Fruit fly (Drosophila melanogaster) whole organism, wandering third instar larva: ENCODE results near the gene CG31789.

ENCODE experiments used
- Abd-B ChIP-seq: fragments of >200 bp; optimal IDR thresholded peaks from 2 replicates; lab custom pipeline; 2017; ENCODE audit warnings: missing biosample characterization, missing genetic modification characterization
- CG32264 ChIP-seq: fragments of 200-800 bp; sonication (Bioruptor generic); optimal IDR thresholded peaks from 2 replicates; lab custom pipeline; 2016; ENCODE audit warnings: missing biosample characterization, missing genetic modification characterization
- CG9705 ChIP-seq: fragments of 200-800 bp; sonication (Bioruptor generic); optimal IDR thresholded peaks from 2 replicates; lab custom pipeline; 2018; ENCODE audit warnings: missing biosample characterization, mild to moderate bottlenecking, missing genetic modification characterization
- CrebA ChIP-seq: fragments of 200-800 bp; sonication (Bioruptor generic); optimal IDR thresholded peaks from 2 replicates; lab custom pipeline; 2016; ENCODE audit warnings: missing biosample characterization, mild to moderate bottlenecking, missing genetic modification characterization, borderline replicate concordance
- Dfd ChIP-seq: fragments of >200 bp; optimal IDR thresholded peaks from 2 replicates; lab custom pipeline; 2017; ENCODE audit warnings: missing biosample characterization, missing genetic modification characterization
- Dif ChIP-seq: fragments of 200-275, 200-300 bp; sonication (Bioruptor generic); optimal IDR thresholded peaks from 2 replicates; lab custom pipeline; 2018; ENCODE audit warnings: missing biosample characterization, missing genetic modification characterization; ENCODE audit not compliant: partially characterized antibody
- GATAd ChIP-seq: sonication (Bioruptor generic); optimal IDR thresholded peaks from 2 replicates; lab custom pipeline; 2016; ENCODE audit warnings: missing biosample characterization, missing genetic modification characterization
- HLH106 ChIP-seq: fragments of 200-800 bp; optimal IDR thresholded peaks from 3 replicates; lab custom pipeline; 2019; ENCODE audit warnings: missing biosample characterization, mild to moderate bottlenecking, missing genetic modification characterization, moderate library complexity
- Hnf4 ChIP-seq: fragments of 200-800 bp; sonication (Bioruptor generic); optimal IDR thresholded peaks from 2 replicates; lab custom pipeline; 2016; ENCODE audit warnings: missing biosample characterization, mild to moderate bottlenecking, missing genetic modification characterization
- Hr78 ChIP-seq: fragments of >200 bp; optimal IDR thresholded peaks from 2 replicates; lab custom pipeline; 2017; ENCODE audit warnings: missing biosample characterization, missing genetic modification characterization
- Hr83 ChIP-seq: fragments of 200-300 bp; sonication (Bioruptor generic); optimal IDR thresholded peaks from 2 replicates; lab custom pipeline; 2016; ENCODE audit warnings: missing biosample characterization, mild to moderate bottlenecking, missing genetic modification characterization, moderate library complexity; ENCODE audit not compliant: poor library complexity, severe bottlenecking
- Jra ChIP-seq: sonication (Bioruptor generic); optimal IDR thresholded peaks from 2 replicates; lab custom pipeline; 2016; ENCODE audit warnings: missing biosample characterization, missing genetic modification characterization
- Mio ChIP-seq: sonication (Bioruptor generic); optimal IDR thresholded peaks from 2 replicates; lab custom pipeline; 2016; ENCODE audit warnings: missing biosample characterization, missing genetic modification characterization
- Myc ChIP-seq: fragments of >200 bp; optimal IDR thresholded peaks from 2 replicates; lab custom pipeline; 2017
- N ChIP-seq: fragments of >200 bp; optimal IDR thresholded peaks from 2 replicates; lab custom pipeline; 2018; ENCODE audit warnings: missing biosample characterization, missing external identifiers, missing genetic modification characterization
- OdsH ChIP-seq: fragments of 200-800 bp; sonication (Bioruptor generic); optimal IDR thresholded peaks from 2 replicates; lab custom pipeline; 2016; ENCODE audit warnings: missing biosample characterization, mild to moderate bottlenecking, missing genetic modification characterization
- Rel ChIP-seq, 2 experiments: fragments of 200-800 bp; sonication (Bioruptor generic) in 1 of 2; optimal IDR thresholded peaks; 2 replicates in 1 of 2; 3 replicates in 1 of 2; lab custom pipeline; 2016 to 2019; ENCODE audit warnings: mild to moderate bottlenecking in 2 of 2, missing biosample characterization in 2 of 2, missing genetic modification characterization in 2 of 2, moderate library complexity in 1 of 2
- Sp1 ChIP-seq: fragments of 200-800 bp; sonication (Bioruptor generic); optimal IDR thresholded peaks from 3 replicates; lab custom pipeline; 2019; ENCODE audit warnings: missing biosample characterization, mild to moderate bottlenecking, missing genetic modification characterization, moderate library complexity
- Vsx2 ChIP-seq: fragments of 200-300, 225-300 bp; sonication (Bioruptor generic); optimal IDR thresholded peaks from 2 replicates; lab custom pipeline; 2018; ENCODE audit warnings: missing biosample characterization, missing genetic modification characterization; ENCODE audit not compliant: partially characterized antibody
- br ChIP-seq: fragments of 200-800 bp; sonication (Bioruptor generic); optimal IDR thresholded peaks from 2 replicates; lab custom pipeline; 2016; ENCODE audit warnings: missing biosample characterization, missing genetic modification characterization
- brk ChIP-seq: fragments of 200-800 bp; sonication (Bioruptor generic); optimal IDR thresholded peaks from 2 replicates; lab custom pipeline; 2016; ENCODE audit warnings: missing biosample characterization, mild to moderate bottlenecking, missing genetic modification characterization
- dl ChIP-seq, 2 experiments: fragments of 175-275, 200-275 bp in 1 of 2; fragments of 200-275 bp in 1 of 2; sonication (Bioruptor generic); optimal IDR thresholded peaks; lab custom pipeline; 2018; ENCODE audit warnings: mild to moderate bottlenecking in 2 of 2, missing biosample characterization in 2 of 2, missing genetic modification characterization in 2 of 2, moderate library complexity in 2 of 2; ENCODE audit not compliant: partially characterized antibody in 2 of 2, insufficient read depth in 1 of 2
- dmrt93B ChIP-seq: fragments of 200-800 bp; sonication (Bioruptor generic); optimal IDR thresholded peaks from 2 replicates; lab custom pipeline; 2018; ENCODE audit warnings: missing biosample characterization, mild to moderate bottlenecking, missing genetic modification characterization
- dsf ChIP-seq: sonication (Bioruptor generic); optimal IDR thresholded peaks from 2 replicates; lab custom pipeline; 2016; ENCODE audit warnings: missing biosample characterization, missing genetic modification characterization, borderline replicate concordance
- ey ChIP-seq: fragments of 200-800 bp; sonication (Bioruptor generic); optimal IDR thresholded peaks from 2 replicates; lab custom pipeline; 2016; ENCODE audit warnings: missing biosample characterization, missing genetic modification characterization
- foxo ChIP-seq, 2 experiments: fragments of 200-800 bp; sonication (Bioruptor generic); optimal IDR thresholded peaks; 2 replicates in 1 of 2; 3 replicates in 1 of 2; lab custom pipeline; 2016 to 2017; ENCODE audit warnings: missing biosample characterization in 2 of 2, missing genetic modification characterization in 2 of 2
- fru ChIP-seq: fragments of 200-800 bp; sonication (Bioruptor generic); optimal IDR thresholded peaks from 3 replicates; lab custom pipeline; 2016; ENCODE audit warnings: missing biosample characterization, mild to moderate bottlenecking, missing genetic modification characterization
- h ChIP-seq: fragments of 200-800 bp; sonication (Bioruptor generic); optimal IDR thresholded peaks from 3 replicates; lab custom pipeline; 2016; ENCODE audit warnings: missing biosample characterization, mild to moderate bottlenecking, missing genetic modification characterization
- jim ChIP-seq: fragments of 175-275, 200-325 bp; sonication (Bioruptor generic); optimal IDR thresholded peaks from 2 replicates; lab custom pipeline; 2016; ENCODE audit warnings: missing biosample characterization, mild to moderate bottlenecking, missing genetic modification characterization
- lola ChIP-seq: fragments of >200 bp; optimal IDR thresholded peaks from 2 replicates; lab custom pipeline; 2017; ENCODE audit warnings: missing biosample characterization, missing genetic modification characterization
- pan ChIP-seq: fragments of >200 bp; optimal IDR thresholded peaks from 2 replicates; lab custom pipeline; 2017
- psq ChIP-seq: fragments of 200-800 bp; sonication (Bioruptor generic); optimal IDR thresholded peaks from 3 replicates; lab custom pipeline; 2017; ENCODE audit warnings: missing biosample characterization, mild to moderate bottlenecking, missing genetic modification characterization, moderate library complexity
- rgr ChIP-seq: fragments of 200-800 bp; sonication (Bioruptor generic); optimal IDR thresholded peaks from 3 replicates; lab custom pipeline; 2016; ENCODE audit warnings: missing biosample characterization, mild to moderate bottlenecking, missing genetic modification characterization
- sage ChIP-seq: fragments of 200-800 bp; sonication (Bioruptor generic); optimal IDR thresholded peaks from 2 replicates; lab custom pipeline; 2016; ENCODE audit warnings: missing biosample characterization, mild to moderate bottlenecking, missing genetic modification characterization
- sv ChIP-seq: fragments of 200-800 bp; sonication (Bioruptor generic); optimal IDR thresholded peaks from 3 replicates; lab custom pipeline; 2016; ENCODE audit warnings: missing biosample characterization, missing genetic modification characterization
- tai ChIP-seq: sonication (Bioruptor generic); optimal IDR thresholded peaks from 2 replicates; lab custom pipeline; 2016; ENCODE audit warnings: missing biosample characterization, missing genetic modification characterization
- usp ChIP-seq: fragments of >200 bp; optimal IDR thresholded peaks from 2 replicates; lab custom pipeline; 2017; ENCODE audit warnings: missing biosample characterization, missing genetic modification characterization
- woc ChIP-seq: sonication (Bioruptor generic); optimal IDR thresholded peaks from 2 replicates; lab custom pipeline; 2016; ENCODE audit warnings: missing biosample characterization, mild to moderate bottlenecking, missing genetic modification characterization

The CG31789 gene

DNA sequence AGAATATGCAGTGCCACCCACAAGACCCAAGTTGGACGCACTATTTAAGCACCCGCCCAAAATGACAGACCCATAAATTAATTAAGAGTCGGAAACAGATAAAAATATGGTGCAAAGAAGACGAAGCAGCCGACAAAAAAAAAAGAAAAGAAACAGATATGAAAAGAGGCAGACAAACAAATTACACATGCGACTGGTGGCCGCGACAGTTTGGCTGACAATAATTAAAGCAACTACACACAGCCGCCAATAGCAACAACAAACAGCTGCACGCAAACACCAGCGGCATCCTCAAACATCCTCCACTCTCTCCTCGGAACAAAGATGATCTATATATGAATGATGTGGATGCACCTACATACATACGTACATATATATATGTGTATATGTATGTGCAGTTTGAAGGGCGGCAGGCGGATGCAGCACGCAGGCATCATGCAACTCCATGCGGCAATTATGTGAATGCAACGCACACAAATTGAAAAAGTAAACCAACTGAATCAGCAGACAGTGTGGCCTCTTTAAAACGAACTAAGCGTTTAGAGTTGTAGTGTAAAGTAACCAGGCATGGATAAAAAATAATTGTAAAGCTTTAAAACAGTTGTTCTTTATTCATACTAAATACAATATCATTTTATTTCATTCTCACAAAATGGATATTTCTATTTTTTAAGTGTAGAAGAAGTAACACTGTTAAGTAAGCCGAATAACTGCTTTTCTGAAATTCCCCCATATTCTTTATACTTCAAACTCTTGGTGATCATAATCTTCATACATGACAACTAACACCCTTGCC, 42.3 kb downstream of the CG31789 start:
- TF ChIP-seq foxo (GFP tag; optimal IDR thresholded peaks at IDR 0.05; lab: Kevin White, UChicago): peak in 1 of 2 experiments; percentile 59
- TF ChIP-seq rgr: peak; percentile 20
- peak; percentile 47 for TF ChIP-seq OdsH
- no peak for TF ChIP-seq lola (GFP tag; lab: Kevin White, UChicago)
- no peak for TF ChIP-seq dl (GFP tag; optimal IDR thresholded peaks at IDR 0.05; lab: Kevin White, UChicago; ENCODE audit: insufficient read depth in 1 of 2, partially characterized antibody in 2 of 2)
- peak; percentile 10 for TF ChIP-seq woc
- TF ChIP-seq dmrt93B (GFP tag; lab: Kevin White, UChicago): no peak
- TF ChIP-seq GATAd (GFP tag; lab: Kevin White, UChicago): no peak
- peak; percentile 44 for TF ChIP-seq Hnf4 (GFP tag; lab: Kevin White, UChicago)
- peak; percentile 40 for TF ChIP-seq Sp1 (GFP tag; lab: Kevin White, UChicago)
- TF ChIP-seq fru (GFP tag; lab: Kevin White, UChicago): peak; percentile 62
- peak; percentile 20 for TF ChIP-seq ey
- peak; percentile 44 for TF ChIP-seq h (GFP tag; lab: Kevin White, UChicago)
- TF ChIP-seq tai (GFP tag; lab: Kevin White, UChicago): no peak
- no peak for TF ChIP-seq jim (GFP tag; lab: Kevin White, UChicago)
- TF ChIP-seq HLH106: no peak
- no peak for TF ChIP-seq sage (GFP tag; lab: Kevin White, UChicago)
- peak; percentile 58 for TF ChIP-seq psq (GFP tag; lab: Kevin White, UChicago)
- no peak for TF ChIP-seq Jra (GFP tag; lab: Kevin White, UChicago)
- peak; percentile 22 for TF ChIP-seq br (GFP tag; lab: Kevin White, UChicago)
- no peak for TF ChIP-seq brk (GFP tag; lab: Kevin White, UChicago)
- TF ChIP-seq sv (GFP tag; lab: Kevin White, UChicago): no peak

DNA sequence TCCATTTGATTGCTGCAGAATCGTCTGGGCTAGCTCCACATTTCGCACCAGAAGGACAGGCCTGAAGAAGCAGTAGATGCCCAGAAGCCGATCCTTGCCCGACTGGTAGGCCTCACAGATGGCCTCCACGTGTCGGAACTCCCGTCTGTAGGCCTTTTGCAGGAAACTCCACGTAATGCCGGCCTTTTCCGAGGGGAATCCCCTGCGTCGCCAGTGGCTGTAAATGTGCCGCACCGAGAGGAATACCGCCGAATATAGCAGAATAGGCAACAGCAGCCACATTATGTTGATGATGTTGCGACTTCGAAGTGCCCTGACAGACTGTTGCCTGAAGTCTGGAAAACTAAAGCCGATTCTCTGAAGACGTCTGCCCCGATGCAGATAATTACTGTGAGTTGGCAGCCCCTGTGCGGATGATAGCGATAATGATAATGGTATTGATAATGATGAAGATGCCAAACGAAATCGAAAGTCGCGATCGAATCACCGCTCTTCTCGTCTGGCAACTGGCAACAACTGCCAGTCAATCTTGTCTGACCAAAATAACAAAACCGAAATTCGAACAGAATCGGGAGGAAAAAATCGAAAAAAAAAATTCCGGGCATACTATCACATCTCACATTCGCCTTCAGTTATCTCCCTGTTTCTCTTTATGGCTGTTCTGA, 47.1 kb downstream of the CG31789 start, which contains the start of gene Cyp310a1:
Gene Cyp310a1 (minus strand): TSS at position 348 of the 665 bp plus-strand sequence.
- TF ChIP-seq Rel (GFP tag; optimal IDR thresholded peaks at IDR 0.05; lab: Kevin White, UChicago): no peak
- peak; percentile 83 for TF ChIP-seq Rel (tag; optimal IDR thresholded peaks at IDR 0.05; lab: Kevin White, UChicago)
- no peak for TF ChIP-seq Dif
- no peak for TF ChIP-seq N (GFP tag; lab: Kevin White, UChicago)

DNA sequence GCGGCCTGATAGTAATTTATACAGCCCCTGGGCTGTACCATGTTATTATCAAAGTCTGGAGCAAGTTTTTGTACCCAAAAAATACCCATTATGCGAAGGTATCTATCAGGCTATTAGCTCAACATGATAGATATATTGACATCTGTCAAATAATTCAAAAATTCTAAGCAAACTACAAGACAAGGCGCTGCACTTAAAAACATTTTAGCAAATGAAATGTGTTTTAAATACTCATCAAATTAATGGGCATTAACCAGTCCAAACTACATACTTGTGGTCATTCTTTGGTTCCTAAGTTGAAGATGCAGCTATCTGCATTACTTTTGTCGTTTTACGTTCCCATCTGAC, 47.6 kb downstream of the CG31789 start:
- TF ChIP-seq CG9705 (peak; percentile 17), Abd-B (GFP tag; lab: Kevin White, UChicago) (no peak), br (GFP tag; lab: Kevin White, UChicago) (peak; percentile 89), Mio (GFP tag; lab: Kevin White, UChicago) (peak; percentile 26), Rel (GFP tag; optimal IDR thresholded peaks at IDR 0.05; lab: Kevin White, UChicago) (peak; percentile 81), Rel (tag; optimal IDR thresholded peaks at IDR 0.05; lab: Kevin White, UChicago) (no peak), Hr78 (GFP tag; lab: Kevin White, UChicago) (no peak), Vsx2 (no peak), Dif (no peak), psq (GFP tag; lab: Kevin White, UChicago) (peak; percentile 86), Jra (GFP tag; lab: Kevin White, UChicago) (peak; percentile 69), dl (GFP tag; optimal IDR thresholded peaks at IDR 0.05; lab: Kevin White, UChicago; ENCODE audit: insufficient read depth in 1 of 2, partially characterized antibody in 2 of 2) (no peak), Myc (no peak), jim (GFP tag; lab: Kevin White, UChicago) (no peak), Hr83 (GFP tag; lab: Kevin White, UChicago) (peak; percentile 44), rgr (peak; percentile 95), woc (peak; percentile 95), sage (GFP tag; lab: Kevin White, UChicago) (peak; percentile 94), sv (GFP tag; lab: Kevin White, UChicago) (peak; percentile 41), dsf (GFP tag; lab: Kevin White, UChicago) (peak; percentile 38), Dfd (no peak), tai (GFP tag; lab: Kevin White, UChicago) (peak; percentile 71), N (GFP tag; lab: Kevin White, UChicago) (no peak), fru (GFP tag; lab: Kevin White, UChicago) (peak; percentile 93), pan (peak; percentile 58), lola (GFP tag; lab: Kevin White, UChicago) (no peak), ey (peak; percentile 92), Sp1 (GFP tag; lab: Kevin White, UChicago) (peak; percentile 80), Hnf4 (GFP tag; lab: Kevin White, UChicago) (peak; percentile 86), CrebA (GFP tag; lab: Kevin White, UChicago) (no peak), GATAd (GFP tag; lab: Kevin White, UChicago) (no peak), h (GFP tag; lab: Kevin White, UChicago) (peak; percentile 97), CG32264 (GFP tag; lab: Kevin White, UChicago) (peak; percentile 88), brk (GFP tag; lab: Kevin White, UChicago) (peak; percentile 94), usp (GFP tag; lab: Kevin White, UChicago) (no peak), dmrt93B (GFP tag; lab: Kevin White, UChicago) (peak; percentile 80), foxo (GFP tag; optimal IDR thresholded peaks at IDR 0.05; lab: Kevin White, UChicago) (peak; percentile 55 to 87), HLH106 (peak; percentile 90), OdsH (peak; percentile 91)
